Fruit fly (Drosophila melanogaster): ENCODE results near the gene fusl.
A peak's percentile ranks its signal among the peaks of the same experiment; 100 is the strongest.

The fusl gene

dm6 chr2L:5338024-5338720, at the start of gene fusl:
Gene fusl, minus strand, starts transcription at chr2L:5338073.
- TF ChIP-seq CG32121 (GFP tag; IDR thresholded peaks at IDR 0.05) (no peak), CG17806 (tag; optimal IDR thresholded peaks at IDR 0.05) (no peak), CG9948 (tag; optimal IDR thresholded peaks at IDR 0.05) (no peak), CG8159 (tag; optimal IDR thresholded peaks at IDR 0.05) (no peak), CG34367 (tag; optimal IDR thresholded peaks at IDR 0.05) (no peak), CG10348 (GFP tag; IDR thresholded peaks at IDR 0.05) (no peak), CG8301 (tag; optimal IDR thresholded peaks at IDR 0.05) (no peak), CG14655 (GFP tag; optimal IDR thresholded peaks at IDR 0.05) (no peak), CG15710 (tag; optimal IDR thresholded peaks at IDR 0.05) (no peak), CG13204 (GFP tag; optimal IDR thresholded peaks at IDR 0.05) (no peak), CG12605 (GFP tag; IDR thresholded peaks at IDR 0.05) (no peak)

dm6 chr2L:5386261-5386660, 48.4 kb upstream of the fusl start:
- peak; percentile 29 for TF ChIP-seq Snoo (tag; optimal IDR thresholded peaks at IDR 0.05)
- TF ChIP-seq CG17806 (tag; optimal IDR thresholded peaks at IDR 0.05): no peak
- no peak for TF ChIP-seq gl (tag; optimal IDR thresholded peaks at IDR 0.05)
- TF ChIP-seq Ets98B (GFP tag; IDR thresholded peaks at IDR 0.05): peak; percentile 34; the same call in 1 of the 2 replicates
- TF ChIP-seq CG9948 (tag; optimal IDR thresholded peaks at IDR 0.05): peak; percentile 2
- TF ChIP-seq CG8301 (tag; optimal IDR thresholded peaks at IDR 0.05): no peak
- peak; percentile 33 for TF ChIP-seq CG14655 (GFP tag; optimal IDR thresholded peaks at IDR 0.05)
- TF ChIP-seq CG8159 (tag; optimal IDR thresholded peaks at IDR 0.05): peak; percentile 15
- 0 out of 2 replicates have a peak, but pooled peaks have one; percentile 23 for TF ChIP-seq rn (GFP tag; IDR thresholded peaks at IDR 0.05)
- TF ChIP-seq CG15710 (tag; optimal IDR thresholded peaks at IDR 0.05): peak; percentile 2
- TF ChIP-seq Pif1A (GFP tag; optimal IDR thresholded peaks at IDR 0.05): no peak

- TF ChIP-seq rn (GFP tag; IDR thresholded peaks at IDR 0.05): no peak
- TF ChIP-seq Pif1A (GFP tag; optimal IDR thresholded peaks at IDR 0.05): no peak
- no peak for TF ChIP-seq D1 (tag; optimal IDR thresholded peaks at IDR 0.05)
- TF ChIP-seq Snoo (tag; optimal IDR thresholded peaks at IDR 0.05): no peak
- no peak for TF ChIP-seq Ets98B (GFP tag; IDR thresholded peaks at IDR 0.05)
Observed at dm6 chr2L:5381305-5381973, 43.6 kb upstream of the fusl start.

dm6 chr2L:5378829-5379228, 41.0 kb upstream of the fusl start:
- TF ChIP-seq gl (tag; optimal IDR thresholded peaks at IDR 0.05) (no peak), CG8159 (tag; optimal IDR thresholded peaks at IDR 0.05) (no peak), Pif1A (GFP tag; optimal IDR thresholded peaks at IDR 0.05) (no peak), CG32121 (GFP tag; IDR thresholded peaks at IDR 0.05) (no peak), CG15710 (tag; optimal IDR thresholded peaks at IDR 0.05) (no peak), CG12605 (GFP tag; IDR thresholded peaks at IDR 0.05) (no peak), CG9948 (tag; optimal IDR thresholded peaks at IDR 0.05) (no peak), CG13204 (GFP tag; optimal IDR thresholded peaks at IDR 0.05) (no peak), D1 (tag; optimal IDR thresholded peaks at IDR 0.05) (no peak), CG4496 (GFP tag; IDR thresholded peaks at IDR 0.05) (no peak), EcR (GFP tag; optimal IDR thresholded peaks at IDR 0.05) (no peak)

dm6 chr2L:5376442-5376841, 38.6 kb upstream of the fusl start:
- TF ChIP-seq CG17806 (tag; optimal IDR thresholded peaks at IDR 0.05) (no peak), Ets98B (GFP tag; IDR thresholded peaks at IDR 0.05) (no peak)

dm6 chr2L:5374989-5375388, 37.1 kb upstream of the fusl start:
- TF ChIP-seq gl (tag; optimal IDR thresholded peaks at IDR 0.05) (no peak), CG13204 (GFP tag; optimal IDR thresholded peaks at IDR 0.05) (no peak), EcR (GFP tag; optimal IDR thresholded peaks at IDR 0.05) (no peak), CG8301 (tag; optimal IDR thresholded peaks at IDR 0.05) (no peak), CG34367 (tag; optimal IDR thresholded peaks at IDR 0.05) (no peak), Ets98B (GFP tag; IDR thresholded peaks at IDR 0.05) (no peak), Pif1A (GFP tag; optimal IDR thresholded peaks at IDR 0.05) (no peak), CG32121 (GFP tag; IDR thresholded peaks at IDR 0.05) (no peak), CG8159 (tag; optimal IDR thresholded peaks at IDR 0.05) (no peak), CG14655 (GFP tag; optimal IDR thresholded peaks at IDR 0.05) (no peak)

- TF ChIP-seq CG9948 (tag; optimal IDR thresholded peaks at IDR 0.05) (peak; percentile 39), CG14655 (GFP tag; optimal IDR thresholded peaks at IDR 0.05) (peak; percentile 65), CG8301 (tag; optimal IDR thresholded peaks at IDR 0.05) (no peak), CG34367 (tag; optimal IDR thresholded peaks at IDR 0.05) (peak; percentile 9), CG15710 (tag; optimal IDR thresholded peaks at IDR 0.05) (peak; percentile 33), CG17806 (tag; optimal IDR thresholded peaks at IDR 0.05) (peak; percentile 41), CG32121 (GFP tag; IDR thresholded peaks at IDR 0.05) (no peak), fd96Ca (GFP tag; IDR thresholded peaks at IDR 0.05) (no peak), Pif1B (GFP tag; optimal IDR thresholded peaks at IDR 0.05) (peak; percentile 18), EcR (GFP tag; optimal IDR thresholded peaks at IDR 0.05) (no peak), CG13204 (GFP tag; optimal IDR thresholded peaks at IDR 0.05) (no peak), Ets98B (GFP tag; IDR thresholded peaks at IDR 0.05) (no peak), CG8159 (tag; optimal IDR thresholded peaks at IDR 0.05) (peak; percentile 60), gl (tag; optimal IDR thresholded peaks at IDR 0.05) (no peak), CG4496 (GFP tag; IDR thresholded peaks at IDR 0.05) (no peak), CG10348 (GFP tag; IDR thresholded peaks at IDR 0.05) (no peak)
Observed at dm6 chr2L:5374216-5374615, 36.3 kb upstream of the fusl start.
